Fruit fly (Drosophila melanogaster): ENCODE results near the gene CG11122.
A peak's percentile ranks its signal among the peaks of the same experiment; 100 is the strongest.

CG11122 gene

dm6 chrX:11137566-11138186 is 13.2 kb upstream of the CG11122 start, which contains the start of gene CDK2AP1 (continued):
- TF ChIP-seq zen2 (GFP tag; IDR thresholded peaks at IDR 0.05; ENCODE audit: partially characterized antibody), result peak; percentile 61
- TF ChIP-seq stwl (tag; optimal IDR thresholded peaks at IDR 0.05), result peak; percentile 46
- no peak for TF ChIP-seq Hey (tag; optimal IDR thresholded peaks at IDR 0.05)
- peak; percentile 32 for TF ChIP-seq CG12391 (tag; optimal IDR thresholded peaks at IDR 0.05)
- no peak for TF ChIP-seq Max (GFP tag; optimal IDR thresholded peaks at IDR 0.05)
- TF ChIP-seq CG2129 (GFP tag; IDR thresholded peaks at IDR 0.05; ENCODE audit: partially characterized antibody), result peak; percentile 27; the same call in 1 of the 2 replicates
- TF ChIP-seq CG34224 (GFP tag; IDR thresholded peaks at IDR 0.05; ENCODE audit: partially characterized antibody), result peak; percentile 67
- TF ChIP-seq tna (GFP tag; IDR thresholded peaks at IDR 0.05; ENCODE audit: partially characterized antibody), result peak; percentile 81; the same call in 1 of the 2 replicates
- TF ChIP-seq CG12104 (GFP tag; optimal IDR thresholded peaks at IDR 0.05), result no peak
- TF ChIP-seq mam (GFP tag; optimal IDR thresholded peaks at IDR 0.05), result peak; percentile 60
- TF ChIP-seq trem (tag; optimal IDR thresholded peaks at IDR 0.05), result peak; percentile 44
- peak; percentile 77 for TF ChIP-seq CG16813 (GFP tag; IDR thresholded peaks at IDR 0.05; ENCODE audit: partially characterized antibody)
- TF ChIP-seq CG15011 (GFP tag; optimal IDR thresholded peaks at IDR 0.05), result no peak
- TF ChIP-seq NK7.1 (GFP tag; optimal IDR thresholded peaks at IDR 0.05), result no peak
- no peak for TF ChIP-seq jigr1 (GFP tag; IDR thresholded peaks at IDR 0.05)
- TF ChIP-seq Atf6 (GFP tag; IDR thresholded peaks at IDR 0.05), result no peak
- TF ChIP-seq chn (GFP tag; optimal IDR thresholded peaks at IDR 0.05), result peak; percentile 49
- peak in 1 of 2 experiments; percentile 22 for TF ChIP-seq chif (GFP tag; optimal IDR thresholded peaks at IDR 0.05)
- TF ChIP-seq ewg (GFP tag; optimal IDR thresholded peaks at IDR 0.05), result peak; percentile 10
- peak; percentile 82 for TF ChIP-seq Ets65A (GFP tag)
- TF ChIP-seq CG8359 (GFP tag; optimal IDR thresholded peaks at IDR 0.05; ENCODE audit: borderline replicate concordance), result no peak
- TF ChIP-seq ro (GFP tag; IDR thresholded peaks at IDR 0.05), result no peak
- no peak for TF ChIP-seq disco-r (GFP tag; optimal IDR thresholded peaks at IDR 0.05)
- TF ChIP-seq pnt (GFP tag; optimal IDR thresholded peaks at IDR 0.05), result peak; percentile 50
- TF ChIP-seq sima (GFP tag; optimal IDR thresholded peaks at IDR 0.05), result no peak
- 0 out of 2 replicates have a peak, but pooled peaks have one; percentile 24 for TF ChIP-seq esg (GFP tag; conservative IDR thresholded peaks at IDR 0.05)
- peak; percentile 13 for TF ChIP-seq Side (GFP tag; optimal IDR thresholded peaks at IDR 0.05)
- no peak for TF ChIP-seq CG10543 (GFP tag; optimal IDR thresholded peaks at IDR 0.05)
- peak; percentile 8 for TF ChIP-seq Blimp-1 (GFP tag; optimal IDR thresholded peaks at IDR 0.05)
- peak; percentile 55 for TF ChIP-seq gfzf (GFP tag; optimal IDR thresholded peaks at IDR 0.05)
- no peak for TF ChIP-seq Nf-YA (GFP tag; IDR thresholded peaks at IDR 0.05)
- TF ChIP-seq Bgb (GFP tag; IDR thresholded peaks at IDR 0.05; ENCODE audit: partially characterized antibody), result peak; percentile 70
- peak; percentile 21 for TF ChIP-seq lilli (GFP tag; optimal IDR thresholded peaks at IDR 0.05)
- peak; percentile 18 for TF ChIP-seq NC2β (GFP tag; optimal IDR thresholded peaks at IDR 0.05)
- peak; percentile 39 for TF ChIP-seq CG2712 (tag; optimal IDR thresholded peaks at IDR 0.05)
- TF ChIP-seq luna (GFP tag; optimal IDR thresholded peaks at IDR 0.05), result no peak
- peak; percentile 27 for TF ChIP-seq tin (GFP tag; optimal IDR thresholded peaks at IDR 0.05)
- TF ChIP-seq CG33213 (GFP tag; optimal IDR thresholded peaks at IDR 0.05), result no peak
- peak; percentile 78 for TF ChIP-seq BEAF-32 (GFP tag; optimal IDR thresholded peaks at IDR 0.05)
- peak; percentile 14 for TF ChIP-seq dm (GFP tag; optimal IDR thresholded peaks at IDR 0.05)

Data from whole organism, embryonic.